Comparison of ENCODE assay signal across 1 worm cellular context in genomic region chrX:15599925-15600324, ce11.
TF ChIP-seq lines count a peak whose summit lies in the region.

No protein-coding gene starts in this region.

TF ChIP-seq in whole organism, L1 larva, 84 proteins besides CTCF, POLR2A, EP300 and RAD21 (continued from another document):
- no peak for TF ChIP-seq irx-1 (tag; optimal IDR thresholded peaks at IDR 0.05; lab: Kevin White, UChicago)
- no peak for TF ChIP-seq unc-86 (tag; optimal IDR thresholded peaks at IDR 0.05; lab: Kevin White, UChicago)
- no peak for TF ChIP-seq nhr-90 (tag; optimal IDR thresholded peaks at IDR 0.05; lab: Kevin White, UChicago; ENCODE audit: poor library complexity)
- peak; percentile 13 for TF ChIP-seq lin-13 (GFP tag; optimal IDR thresholded peaks at IDR 0.05; lab: Kevin White, UChicago)
- no peak for TF ChIP-seq sptf-1 (tag; optimal IDR thresholded peaks at IDR 0.05; lab: Kevin White, UChicago)
- TF ChIP-seq elt-3 (tag; optimal IDR thresholded peaks at IDR 0.05; lab: Kevin White, UChicago), result no peak
- TF ChIP-seq snu-23 (GFP tag; optimal IDR thresholded peaks at IDR 0.05; lab: Kevin White, UChicago), result peak; percentile 5
- no peak for TF ChIP-seq egl-13 (tag; optimal IDR thresholded peaks at IDR 0.05; lab: Kevin White, UChicago)
- TF ChIP-seq hlh-4 (tag; optimal IDR thresholded peaks at IDR 0.05; lab: Kevin White, UChicago), result no peak
- TF ChIP-seq ceh-90 (tag; optimal IDR thresholded peaks at IDR 0.05; lab: Kevin White, UChicago), result no peak
- TF ChIP-seq nhr-71 (tag; optimal IDR thresholded peaks at IDR 0.05; lab: Kevin White, UChicago), result peak; percentile 79
- TF ChIP-seq pqm-1 (tag; optimal IDR thresholded peaks at IDR 0.05; lab: Kevin White, UChicago), result no peak
- no peak for TF ChIP-seq fkh-10 (GFP tag; optimal IDR thresholded peaks at IDR 0.05; lab: Kevin White, UChicago)
- TF ChIP-seq snpc-4 (tag; optimal IDR thresholded peaks at IDR 0.05; lab: Kevin White, UChicago), result no peak
- TF ChIP-seq ces-1 (GFP tag; optimal IDR thresholded peaks at IDR 0.05; lab: Kevin White, UChicago), result no peak
- peak; percentile 45 to 48 for TF ChIP-seq lsy-2 (tag; optimal IDR thresholded peaks at IDR 0.05; lab: Kevin White, UChicago)
- TF ChIP-seq rnt-1 (tag; optimal IDR thresholded peaks at IDR 0.05; lab: Kevin White, UChicago), result peak; percentile 46
- no peak for TF ChIP-seq C04F5.9 (tag; optimal IDR thresholded peaks at IDR 0.05; lab: Kevin White, UChicago)
- TF ChIP-seq mep-1 (tag; optimal IDR thresholded peaks at IDR 0.05; lab: Kevin White, UChicago), result no peak
- TF ChIP-seq ceh-63 (GFP tag; optimal IDR thresholded peaks at IDR 0.05; lab: Kevin White, UChicago), result no peak
- TF ChIP-seq grh-1 (GFP tag; IDR thresholded peaks at IDR 0.05; lab: Robert Waterston, UW), result no peak
- TF ChIP-seq blmp-1 (tag; optimal IDR thresholded peaks at IDR 0.05; lab: Kevin White, UChicago), result no peak
- TF ChIP-seq efl-3 (GFP tag; optimal IDR thresholded peaks at IDR 0.05; lab: Kevin White, UChicago), result no peak
- no peak for TF ChIP-seq alr-1 (tag; optimal IDR thresholded peaks at IDR 0.05; lab: Kevin White, UChicago; ENCODE audit: borderline replicate concordance)
- no peak for TF ChIP-seq C16A3.4 (tag; optimal IDR thresholded peaks at IDR 0.05; lab: Kevin White, UChicago)
- no peak for TF ChIP-seq sox-4 (tag; optimal IDR thresholded peaks at IDR 0.05; lab: Kevin White, UChicago)
- no peak for TF ChIP-seq C34B4.2 (tag; optimal IDR thresholded peaks at IDR 0.05; lab: Kevin White, UChicago)
- TF ChIP-seq egl-27 (tag; optimal IDR thresholded peaks at IDR 0.05; lab: Kevin White, UChicago), result no peak
- no peak for TF ChIP-seq F16B12.6 (tag; optimal IDR thresholded peaks at IDR 0.05; lab: Kevin White, UChicago)
- no peak for TF ChIP-seq skn-1 (tag; optimal IDR thresholded peaks at IDR 0.05; lab: Kevin White, UChicago)
- TF ChIP-seq sup-37 (GFP tag; optimal IDR thresholded peaks at IDR 0.05; lab: Kevin White, UChicago), result no peak
- TF ChIP-seq nhr-20 (tag; optimal IDR thresholded peaks at IDR 0.05; lab: Kevin White, UChicago), result peak; percentile 58
- no peak for TF ChIP-seq hpl-2 (GFP tag; optimal IDR thresholded peaks at IDR 0.05; lab: Kevin White, UChicago)
- no peak for TF ChIP-seq dpl-1 (GFP tag; optimal IDR thresholded peaks at IDR 0.05; lab: Kevin White, UChicago)
- TF ChIP-seq lir-3 (tag; optimal IDR thresholded peaks at IDR 0.05; lab: Kevin White, UChicago; ENCODE audit: poor library complexity), result peak; percentile 45
- no peak for TF ChIP-seq nhr-11 (tag; optimal IDR thresholded peaks at IDR 0.05; lab: Kevin White, UChicago)
- no peak for TF ChIP-seq ceh-88 (GFP tag; IDR thresholded peaks at IDR 0.05; lab: Robert Waterston, UW)
- TF ChIP-seq unc-98 (GFP tag; IDR thresholded peaks at IDR 0.05; lab: Robert Waterston, UW), result no peak
- TF ChIP-seq ets-5 (GFP tag; IDR thresholded peaks at IDR 0.05; lab: Robert Waterston, UW), result no peak
- no peak for TF ChIP-seq xbp-1 (tag; optimal IDR thresholded peaks at IDR 0.05; lab: Kevin White, UChicago)
- no peak for TF ChIP-seq fos-1 (tag; optimal IDR thresholded peaks at IDR 0.05; lab: Kevin White, UChicago)
- no peak for TF ChIP-seq lin-15B (tag; optimal IDR thresholded peaks at IDR 0.05; lab: Kevin White, UChicago)
- no peak for TF ChIP-seq nhr-84 (tag; optimal IDR thresholded peaks at IDR 0.05; lab: Kevin White, UChicago)
- no peak for TF ChIP-seq nhr-28 (tag; optimal IDR thresholded peaks at IDR 0.05; lab: Kevin White, UChicago)
- no peak for TF ChIP-seq aly-2 (tag; optimal IDR thresholded peaks at IDR 0.05; lab: Kevin White, UChicago)
